Fruit fly (Drosophila melanogaster): ENCODE data around the gene dmt.
A peak's percentile ranks its signal among the peaks of the same experiment; 100 is the strongest.

Gene dmt

DNA sequence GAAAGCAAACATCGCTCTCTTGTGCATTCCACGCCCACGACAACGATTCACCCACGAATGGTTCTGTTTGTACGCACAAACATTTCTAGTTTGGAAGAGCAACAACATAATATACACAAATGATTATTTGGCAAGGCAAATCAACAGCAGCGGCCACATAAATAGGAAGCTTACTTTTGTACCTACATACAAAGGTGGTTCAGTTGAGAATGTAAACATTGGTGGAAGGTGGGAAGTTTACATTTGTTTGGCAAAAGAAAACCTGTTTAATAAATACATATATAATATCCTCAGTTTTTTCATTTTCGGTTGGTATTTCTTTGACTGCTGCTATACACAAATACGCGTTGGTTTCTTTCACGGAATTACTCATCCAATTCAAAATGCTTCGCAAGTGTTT is 8.4 kb upstream of the dmt start (continued):
- TF ChIP-seq repo (GFP tag; optimal IDR thresholded peaks at IDR 0.05) (peak; percentile 55), Hr78 (GFP tag; optimal IDR thresholded peaks at IDR 0.05) (peak in 1 of 2 experiments; percentile 5), tup (GFP tag; optimal IDR thresholded peaks at IDR 0.05) (peak; percentile 65), CG14667 (GFP tag; IDR thresholded peaks at IDR 0.05) (no peak), HLH4C (GFP tag; IDR thresholded peaks at IDR 0.05; ENCODE audit: partially characterized antibody) (no peak), MTF-1 (GFP tag; optimal IDR thresholded peaks at IDR 0.05; ENCODE audit: borderline replicate concordance) (peak; percentile 78), CG6791 (GFP tag; IDR thresholded peaks at IDR 0.05; ENCODE audit: partially characterized antibody) (no peak), Ets65A (GFP tag) (peak; percentile 95), CkIIα-i1 (GFP tag; IDR thresholded peaks at IDR 0.05) (no peak), CG42726 (GFP tag; IDR thresholded peaks at IDR 0.05; ENCODE audit: partially characterized antibody) (no peak), klu (GFP tag; IDR thresholded peaks at IDR 0.05) (no peak), danr (GFP tag; IDR thresholded peaks at IDR 0.05) (no peak), CG17359 (tag; optimal IDR thresholded peaks at IDR 0.05) (peak; percentile 95), Antp (GFP tag; optimal IDR thresholded peaks at IDR 0.05) (peak; percentile 71), prd (optimal IDR thresholded peaks at IDR 0.05) (no peak), prd (GFP tag; IDR thresholded peaks at IDR 0.05) (no peak), p53 (GFP tag; optimal IDR thresholded peaks at IDR 0.05) (peak; percentile 42), CG1647 (GFP tag; optimal IDR thresholded peaks at IDR 0.05) (peak; percentile 78), btn (GFP tag; optimal IDR thresholded peaks at IDR 0.05) (peak; percentile 46), unpg (GFP tag; optimal IDR thresholded peaks at IDR 0.05) (peak; percentile 95), CG6254 (GFP tag; optimal IDR thresholded peaks at IDR 0.05) (peak; percentile 85), knrl (GFP tag; IDR thresholded peaks at IDR 0.05; ENCODE audit: partially characterized antibody) (no peak), Stat92E (GFP tag; optimal IDR thresholded peaks at IDR 0.05) (peak in 1 of 3 experiments; percentile 49), ranshi (GFP tag; IDR thresholded peaks at IDR 0.05) (no peak), CG3995 (GFP tag; optimal IDR thresholded peaks at IDR 0.05) (peak; percentile 56), lbe (GFP tag; optimal IDR thresholded peaks at IDR 0.05) (peak; percentile 58), CG1832 (GFP tag; optimal IDR thresholded peaks at IDR 0.05) (no peak), CG10979 (tag; optimal IDR thresholded peaks at IDR 0.05) (peak; percentile 84), CG7271 (tag; optimal IDR thresholded peaks at IDR 0.05) (peak; percentile 87), CG7357 (GFP tag; IDR thresholded peaks at IDR 0.05) (peak; percentile 80), exex (tag; optimal IDR thresholded peaks at IDR 0.05) (peak; percentile 65), BtbVII (GFP tag; optimal IDR thresholded peaks at IDR 0.05) (peak; percentile 92), croc (GFP tag; conservative IDR thresholded peaks at IDR 0.05) (peak; percentile 76), Drgx (GFP tag; IDR thresholded peaks at IDR 0.05) (no peak), ac (GFP tag; optimal IDR thresholded peaks at IDR 0.05) (peak; percentile 82), Asciz (GFP tag; optimal IDR thresholded peaks at IDR 0.05) (peak; percentile 89), CG8388 (GFP tag; optimal IDR thresholded peaks at IDR 0.05) (peak; percentile 88), CG17328 (GFP tag; IDR thresholded peaks at IDR 0.05) (no peak), Fer3 (tag; optimal IDR thresholded peaks at IDR 0.05) (peak; percentile 92), CG34422 (GFP tag; IDR thresholded peaks at IDR 0.05) (no peak), sc (optimal IDR thresholded peaks at IDR 0.05) (no peak), sc (GFP tag; optimal IDR thresholded peaks at IDR 0.05) (peak; percentile 79), CHES-1-like (GFP tag; optimal IDR thresholded peaks at IDR 0.05) (peak; percentile 79), CG3407 (GFP tag; optimal IDR thresholded peaks at IDR 0.05) (peak; percentile 82), Hmx (GFP tag; optimal IDR thresholded peaks at IDR 0.05) (peak; percentile 23), Ada2b (GFP tag; IDR thresholded peaks at IDR 0.05) (no peak), onecut (GFP tag; IDR thresholded peaks at IDR 0.05) (peak; percentile 84), Sry-δ (GFP tag; optimal IDR thresholded peaks at IDR 0.05) (peak; percentile 52), ssp (GFP tag; IDR thresholded peaks at IDR 0.05) (no peak), Lpt (GFP tag; optimal IDR thresholded peaks at IDR 0.05) (no peak), H2.0 (GFP tag; IDR thresholded peaks at IDR 0.05) (no peak)
